Fruit fly (Drosophila melanogaster): Measurements from ENCODE around the gene AIF.
A peak's percentile ranks its signal among the peaks of the same experiment; 100 is the strongest.

The AIF gene

dm6 chr2L:2179366-2179765 lies 27.8 kb downstream of the AIF start (continued):
- TF ChIP-seq ap (GFP tag; IDR thresholded peaks at IDR 0.05) (no peak), Trl (optimal IDR thresholded peaks at IDR 0.05) (no peak), Trl (GFP tag; optimal IDR thresholded peaks at IDR 0.05) (peak; percentile 71), CG16813 (GFP tag; IDR thresholded peaks at IDR 0.05; ENCODE audit: partially characterized antibody) (no peak), bigmax (GFP tag; optimal IDR thresholded peaks at IDR 0.05) (no peak), klu (GFP tag; IDR thresholded peaks at IDR 0.05) (peak; percentile 56), ara (GFP tag; IDR thresholded peaks at IDR 0.05) (no peak), da (GFP tag; optimal IDR thresholded peaks at IDR 0.05) (no peak), scrt (GFP tag; optimal IDR thresholded peaks at IDR 0.05) (peak; percentile 60), CG12942 (GFP tag; optimal IDR thresholded peaks at IDR 0.05) (peak; percentile 72), pum (GFP tag; optimal IDR thresholded peaks at IDR 0.05) (peak; percentile 76), bab2 (GFP tag; optimal IDR thresholded peaks at IDR 0.05) (peak; percentile 80), Nf-YB (GFP tag; optimal IDR thresholded peaks at IDR 0.05) (peak; percentile 46), dan (GFP tag; IDR thresholded peaks at IDR 0.05) (no peak), oc (tag; optimal IDR thresholded peaks at IDR 0.05) (peak; percentile 55), CG10462 (GFP tag; optimal IDR thresholded peaks at IDR 0.05) (peak; percentile 2), Antp (GFP tag; optimal IDR thresholded peaks at IDR 0.05) (peak; percentile 90), pho (GFP tag; optimal IDR thresholded peaks at IDR 0.05) (peak; percentile 71), Sry-β (GFP tag; optimal IDR thresholded peaks at IDR 0.05) (no peak), toy (GFP tag; IDR thresholded peaks at IDR 0.05) (0 out of 2 replicates have a peak, but pooled peaks have one; percentile 44), pros (GFP tag; optimal IDR thresholded peaks at IDR 0.05) (no peak), caup (GFP tag; optimal IDR thresholded peaks at IDR 0.05; ENCODE audit: severe bottlenecking) (peak; percentile 70), dm (GFP tag; optimal IDR thresholded peaks at IDR 0.05) (peak; percentile 28), CG14710 (tag; optimal IDR thresholded peaks at IDR 0.05) (no peak), Dbx (GFP tag; IDR thresholded peaks at IDR 0.05) (peak; percentile 73; the same call in 2 of the 3 replicates), CG3726 (GFP tag; IDR thresholded peaks at IDR 0.05) (no peak), crp (GFP tag; optimal IDR thresholded peaks at IDR 0.05) (no peak), D (optimal IDR thresholded peaks at IDR 0.05) (no peak), D (GFP tag; optimal IDR thresholded peaks at IDR 0.05) (no peak), CG12219 (GFP tag; optimal IDR thresholded peaks at IDR 0.05) (peak; percentile 71), CG3847 (GFP tag; IDR thresholded peaks at IDR 0.05) (peak; percentile 80), gsb (GFP tag; IDR thresholded peaks at IDR 0.05) (peak; percentile 54; the same call in 1 of the 2 replicates), CG6654 (GFP tag; optimal IDR thresholded peaks at IDR 0.05) (peak; percentile 12), CG4328 (GFP tag; optimal IDR thresholded peaks at IDR 0.05) (peak; percentile 23), CG8478 (optimal IDR thresholded peaks at IDR 0.05) (no peak), pfk (GFP tag; optimal IDR thresholded peaks at IDR 0.05) (no peak), schlank (tag; optimal IDR thresholded peaks at IDR 0.05) (peak; percentile 48), NC2α (GFP tag; optimal IDR thresholded peaks at IDR 0.05) (peak; percentile 67), CG13894 (tag; optimal IDR thresholded peaks at IDR 0.05) (peak; percentile 31), Hand (GFP tag; optimal IDR thresholded peaks at IDR 0.05) (peak; percentile 60), dimm (GFP tag; IDR thresholded peaks at IDR 0.05) (0 out of 2 replicates have a peak, but pooled peaks have one; percentile 3), unpg (GFP tag; optimal IDR thresholded peaks at IDR 0.05) (peak; percentile 76), CG2120 (GFP tag; optimal IDR thresholded peaks at IDR 0.05) (peak; percentile 91), gfzf (GFP tag; optimal IDR thresholded peaks at IDR 0.05) (no peak), phol (tag; optimal IDR thresholded peaks at IDR 0.05) (peak; percentile 83), tio (GFP tag; optimal IDR thresholded peaks at IDR 0.05) (peak; percentile 59), p53 (GFP tag; optimal IDR thresholded peaks at IDR 0.05) (peak; percentile 58), gem (tag; optimal IDR thresholded peaks at IDR 0.05) (peak; percentile 87), ab (GFP tag; optimal IDR thresholded peaks at IDR 0.05) (no peak), prd (optimal IDR thresholded peaks at IDR 0.05) (no peak), prd (GFP tag; IDR thresholded peaks at IDR 0.05) (peak; percentile 81), CG1602 (GFP tag; optimal IDR thresholded peaks at IDR 0.05) (peak; percentile 40)
